Worm (Caenorhabditis elegans) whole organism, mixed stage, embryonic: ENCODE data around the gene F08F3.8.

Experiments
- M03D4.4 ChIP-seq: sonication (generic microtip); optimal IDR thresholded peaks from 2 replicates; lab custom pipeline; 2017; ENCODE audit warnings: mild to moderate bottlenecking, missing genetic modification characterization, missing compliant biosample characterization
- cnd-1 ChIP-seq: fragments of 200-800 bp; sonication (Bioruptor generic); optimal IDR thresholded peaks from 2 replicates; lab custom pipeline; 2018; ENCODE audit warnings: mild to moderate bottlenecking, missing genetic modification characterization, missing compliant biosample characterization
- pha-4 ChIP-seq: fragments of 150-350 bp; optimal IDR thresholded peaks from 2 replicates; lab custom pipeline; 2018; ENCODE audit warnings: missing biosample characterization, missing genetic modification reagents, missing genetic modification characterization

DNA sequence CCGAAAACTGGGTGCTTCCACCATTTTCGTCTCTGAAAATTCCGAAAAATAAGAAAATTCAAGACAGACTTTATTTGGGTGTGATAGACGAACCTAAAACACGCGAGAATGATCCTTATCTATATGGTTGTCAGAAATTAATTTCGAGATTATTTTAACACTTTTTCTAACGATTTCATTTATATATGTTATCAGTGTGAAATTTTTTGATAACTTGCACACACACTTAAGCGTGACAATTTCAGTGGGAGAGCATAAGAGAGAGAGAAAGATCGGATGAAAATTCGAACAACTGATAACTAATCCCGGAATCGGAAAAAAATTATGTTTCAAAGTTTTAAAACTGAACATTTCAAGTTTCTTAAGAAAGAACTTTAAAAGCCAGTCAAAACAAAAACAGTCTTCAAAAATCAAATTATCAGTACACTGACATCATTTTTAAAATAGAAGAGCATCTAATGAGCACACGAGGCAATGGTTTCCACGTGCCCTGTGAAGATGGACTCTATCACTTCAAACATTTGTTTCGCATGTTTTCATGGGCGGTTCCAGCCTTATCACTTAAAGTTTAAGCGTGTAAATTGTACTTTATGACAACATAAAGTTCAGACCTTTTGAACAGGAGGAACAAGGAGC lies 39.3 kb downstream of the F08F3.8 start, which contains the start of gene C35A11.4:
- no peak for TF ChIP-seq cnd-1
- no peak for TF ChIP-seq pha-4
- no peak for TF ChIP-seq M03D4.4 (tag; lab: Kevin White, UChicago)
